Worm (Caenorhabditis elegans): ENCODE measurements around the gene Y41C4A.9.

DNA sequence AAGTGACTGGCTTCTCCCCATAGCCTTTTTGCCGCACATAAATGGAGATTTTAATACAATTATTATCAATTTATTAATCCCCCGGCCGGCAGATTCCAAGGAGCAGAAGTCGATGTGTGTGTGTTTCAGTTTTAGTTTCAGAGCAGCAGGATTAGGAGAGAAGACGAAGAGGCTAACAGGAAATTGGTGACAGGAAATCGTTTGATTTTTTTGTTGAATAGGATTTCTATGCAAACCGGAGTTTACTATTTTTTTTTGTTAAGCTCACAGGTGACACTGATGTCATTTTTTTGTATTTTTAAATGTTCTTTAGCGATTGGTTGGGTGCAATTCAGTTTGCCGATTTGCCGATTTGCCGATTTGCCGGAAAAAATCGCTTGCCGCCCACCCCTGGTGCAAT, 37.9 kb downstream of the Y41C4A.9 start:
- TF ChIP-seq R02D3.7 (tag; optimal IDR thresholded peaks at IDR 0.05) (no peak), lin-39 (tag; optimal IDR thresholded peaks at IDR 0.05) (no peak), nhr-25 (tag; optimal IDR thresholded peaks at IDR 0.05) (no peak), snpc-4 (tag; optimal IDR thresholded peaks at IDR 0.05) (no peak), ztf-4 (tag; optimal IDR thresholded peaks at IDR 0.05) (no peak), nhr-12 (tag; optimal IDR thresholded peaks at IDR 0.05) (no peak), mbf-1 (tag; optimal IDR thresholded peaks at IDR 0.05) (no peak), lin-11 (tag; optimal IDR thresholded peaks at IDR 0.05) (no peak), ZK546.5 (tag; optimal IDR thresholded peaks at IDR 0.05) (no peak)
